Worm (Caenorhabditis elegans) whole organism, L2 larva: ENCODE data around the gene Y56A3A.33.

Experiments used
- lin-11 ChIP-seq: fragments of 150-350 bp; sonication (generic microtip); optimal IDR thresholded peaks from 2 replicates; lab custom pipeline; 2014; ENCODE audit warnings: missing biosample characterization, missing genetic modification characterization, inconsistent platforms, mixed read lengths
- skn-1 ChIP-seq: sonication (generic microtip); optimal IDR thresholded peaks from 2 replicates; lab custom pipeline; 2017; ENCODE audit warnings: missing biosample characterization, missing genetic modification characterization

ce11 chrIII:12030669-12031068, 27.9 kb upstream of the Y56A3A.33 start, which contains the start of gene Y79H2A.2:
- TF ChIP-seq lin-11 (tag; lab: Kevin White, UChicago) (no peak), skn-1 (tag; lab: Kevin White, UChicago) (no peak)
